Worm (Caenorhabditis elegans) whole organism, L4 larva: Measurements from ENCODE around the gene C08E3.13.

Experiments used
- F26F4.8 ChIP-seq: fragments of 200-800 bp; sonication (Bioruptor generic); conservative IDR thresholded peaks from 2 replicates; pipeline ENCODE4 v1.3.6; 2022; ENCODE audit warnings: missing genetic modification characterization, missing compliant biosample characterization
- F37D6.2 ChIP-seq: sonication (generic microtip); optimal IDR thresholded peaks from 2 replicates; lab custom pipeline; 2016; ENCODE audit warnings: mild to moderate bottlenecking, missing genetic modification characterization, missing compliant biosample characterization
- F49E8.2 ChIP-seq: sonication (generic microtip); optimal IDR thresholded peaks from 2 replicates; lab custom pipeline; 2016; ENCODE audit warnings: missing compliant biosample characterization, mild to moderate bottlenecking, missing genetic modification characterization, borderline replicate concordance
- T26A8.4 ChIP-seq: fragments of 200-800 bp; sonication (Bioruptor generic); IDR thresholded peaks from 2 replicates; pipeline ENCODE4 v1.3.6; 2022; ENCODE audit warnings: missing genetic modification characterization, missing compliant biosample characterization
- Y105C5A.15 ChIP-seq: fragments of 200-800 bp; sonication (Bioruptor generic); IDR thresholded peaks from 2 replicates; pipeline ENCODE4 v1.3.6; 2022; ENCODE audit warnings: missing genetic modification characterization, missing compliant biosample characterization
- arid-1 ChIP-seq: fragments of 200-800 bp; sonication (Bioruptor generic); conservative IDR thresholded peaks from 2 replicates; pipeline ENCODE4 v1.3.6; 2022; ENCODE audit warnings: missing genetic modification reagents, missing genetic modification characterization, missing compliant biosample characterization
- ceh-32 ChIP-seq: sonication (generic microtip); optimal IDR thresholded peaks from 2 replicates; lab custom pipeline; 2016; ENCODE audit warnings: mild to moderate bottlenecking, missing genetic modification characterization, missing compliant biosample characterization; ENCODE audit not compliant: poor library complexity
- daf-16 ChIP-seq, 3 experiments: sonication (generic microtip); optimal IDR thresholded peaks; 2 replicates each; lab custom pipeline; 2016 to 2017; ENCODE audit warnings: missing genetic modification characterization in 3 of 3, missing genetic modification reagents in 3 of 3, mild to moderate bottlenecking in 2 of 3, missing compliant biosample characterization in 2 of 3, missing biosample characterization in 1 of 3, moderate library complexity in 1 of 3
- dmd-6 ChIP-seq: fragments of 200-800 bp; sonication (Bioruptor generic); IDR thresholded peaks from 2 replicates; pipeline ENCODE4 v1.3.6; 2022; ENCODE audit warnings: missing genetic modification reagents, missing genetic modification characterization, missing compliant biosample characterization
- dmd-9 ChIP-seq: fragments of 200-800 bp; sonication (Bioruptor generic); IDR thresholded peaks from 2 replicates; pipeline ENCODE4 v1.3.6; 2022; ENCODE audit warnings: missing genetic modification reagents, missing genetic modification characterization, missing compliant biosample characterization
- dpl-1 ChIP-seq: fragments of 150-350 bp; optimal IDR thresholded peaks from 2 replicates; lab custom pipeline; 2014; ENCODE audit warnings: missing biosample characterization, missing genetic modification reagents, missing genetic modification characterization
- duxl-1 ChIP-seq: sonication (generic microtip); optimal IDR thresholded peaks from 2 replicates; lab custom pipeline; 2016; ENCODE audit warnings: mild to moderate bottlenecking, missing genetic modification characterization, moderate library complexity, missing compliant biosample characterization; ENCODE audit not compliant: poor library complexity
- dve-1 ChIP-seq: sonication (generic microtip); optimal IDR thresholded peaks from 2 replicates; lab custom pipeline; 2017; ENCODE audit warnings: antibody characterized with exemption, mild to moderate bottlenecking, missing genetic modification characterization, missing compliant biosample characterization; ENCODE audit not compliant: insufficient read depth
- egl-43 ChIP-seq: fragments of 200-800 bp; sonication (Bioruptor generic); IDR thresholded peaks from 2 replicates; pipeline ENCODE4 v1.3.6; 2022; ENCODE audit warnings: missing genetic modification reagents, missing genetic modification characterization, missing compliant biosample characterization
- fos-1 ChIP-seq: fragments of 150-350 bp; optimal IDR thresholded peaks from 2 replicates; lab custom pipeline; 2014; ENCODE audit warnings: missing biosample characterization, missing genetic modification characterization
- lim-7 ChIP-seq: fragments of 200-800 bp; sonication (Bioruptor generic); IDR thresholded peaks from 2 replicates; pipeline ENCODE4 v1.3.6; 2022; ENCODE audit warnings: missing genetic modification characterization, missing compliant biosample characterization
- lin-39 ChIP-seq: fragments of 150-350 bp; optimal IDR thresholded peaks from 2 replicates; lab custom pipeline; 2014; ENCODE audit warnings: missing biosample characterization, missing genetic modification reagents, missing genetic modification characterization
- lir-3 ChIP-seq: sonication (generic microtip); optimal IDR thresholded peaks from 2 replicates; lab custom pipeline; 2016; ENCODE audit warnings: mild to moderate bottlenecking, missing genetic modification characterization, missing compliant biosample characterization
- lsy-2 ChIP-seq, 2 experiments: fragments of 150-350 bp in 1 of 2; sonication (generic microtip) in 1 of 2; optimal IDR thresholded peaks; 2 replicates each; lab custom pipeline; 2014 to 2017; ENCODE audit warnings: missing biosample characterization in 2 of 2, missing genetic modification characterization in 2 of 2
- madf-5 ChIP-seq, 2 experiments: fragments of 200-800 bp; sonication (Bioruptor generic); IDR thresholded peaks; 2 replicates each; pipeline ENCODE4 v1.3.6; 2022; ENCODE audit warnings: missing compliant biosample characterization in 2 of 2, missing genetic modification characterization in 2 of 2
- madf-9 ChIP-seq: fragments of 200-800 bp; sonication (Bioruptor generic); conservative IDR thresholded peaks from 2 replicates; pipeline ENCODE4 v1.3.6; 2022; ENCODE audit warnings: missing genetic modification reagents, missing genetic modification characterization, missing compliant biosample characterization
- mes-2 ChIP-seq: sonication (generic microtip); optimal IDR thresholded peaks from 2 replicates; lab custom pipeline; 2016; ENCODE audit warnings: missing genotype, mild to moderate bottlenecking, missing genetic modification characterization, missing compliant biosample characterization; ENCODE audit not compliant: poor library complexity, severe bottlenecking
- nhr-10 ChIP-seq: fragments of 150-350 bp; optimal IDR thresholded peaks from 2 replicates; lab custom pipeline; 2014; ENCODE audit warnings: missing biosample characterization, missing genetic modification characterization
- nhr-28 ChIP-seq: fragments of 150-350 bp; optimal IDR thresholded peaks from 2 replicates; lab custom pipeline; 2014; ENCODE audit warnings: missing biosample characterization, missing genetic modification characterization
- nhr-41 ChIP-seq: fragments of 200-800 bp; sonication (Bioruptor generic); IDR thresholded peaks from 2 replicates; pipeline ENCODE4 v1.3.6; 2022; ENCODE audit warnings: missing genetic modification reagents, missing genetic modification characterization, missing compliant biosample characterization
- nhr-48 ChIP-seq: sonication (generic microtip); optimal IDR thresholded peaks from 2 replicates; lab custom pipeline; 2016; ENCODE audit warnings: mild to moderate bottlenecking, missing genetic modification characterization, missing compliant biosample characterization
- nhr-76 ChIP-seq: fragments of 150-350 bp; optimal IDR thresholded peaks from 2 replicates; lab custom pipeline; 2014; ENCODE audit warnings: missing biosample characterization, missing genetic modification characterization
- rbr-2 ChIP-seq: sonication (generic microtip); optimal IDR thresholded peaks from 2 replicates; lab custom pipeline; 2016; ENCODE audit warnings: missing genotype, missing genetic modification characterization, missing compliant biosample characterization
- set-16 ChIP-seq: fragments of 200-800 bp; sonication (Bioruptor generic); IDR thresholded peaks from 2 replicates; pipeline ENCODE4 v1.3.6; 2022; ENCODE audit warnings: missing genetic modification reagents, missing genetic modification characterization, missing compliant biosample characterization
- snpc-1.2 ChIP-seq: fragments of 200-800 bp; sonication (Bioruptor generic); IDR thresholded peaks from 2 replicates; pipeline ENCODE4 v1.3.6; 2022; ENCODE audit warnings: missing genetic modification reagents, missing genetic modification characterization, missing compliant biosample characterization
- unc-62 ChIP-seq, 3 experiments: fragments of 150-350 bp in 1 of 3; sonication (generic microtip); optimal IDR thresholded peaks in 2 of 3; peaks in 1 of 3; 1 replicate in 1 of 3; 2 replicates in 2 of 3; lab custom pipeline; 2014 to 2017; ENCODE audit warnings: missing biosample characterization in 3 of 3, missing genetic modification characterization in 3 of 3, missing genetic modification reagents in 3 of 3, missing genotype in 1 of 3
- vab-7 ChIP-seq: fragments of 200-800 bp; sonication (Bioruptor generic); IDR thresholded peaks from 2 replicates; pipeline ENCODE4 v1.3.6; 2022; ENCODE audit warnings: missing genetic modification reagents, missing genetic modification characterization, missing compliant biosample characterization
- zag-1 ChIP-seq: fragments of 150-350 bp; optimal IDR thresholded peaks from 2 replicates; lab custom pipeline; 2014; ENCODE audit warnings: missing biosample characterization, missing genetic modification characterization
- zfp-3 ChIP-seq: fragments of 200-800 bp; sonication (Bioruptor generic); conservative IDR thresholded peaks from 2 replicates; pipeline ENCODE4 v1.3.6; 2022; ENCODE audit warnings: missing genetic modification reagents, missing genetic modification characterization, missing compliant biosample characterization
- zip-2 ChIP-seq: fragments of 150-350 bp; optimal IDR thresholded peaks from 2 replicates; lab custom pipeline; 2014; ENCODE audit warnings: missing biosample characterization, missing genetic modification characterization

The C08E3.13 gene

ce11 chrII:1606079-1606478 is 26.0 kb downstream of the C08E3.13 start, which contains the start of gene bath-33:
bath-33 (minus strand) TSS chrII:1606179.
- no peak for TF ChIP-seq F37D6.2 (tag; lab: Kevin White, UChicago)
- TF ChIP-seq vab-7 (GFP tag; lab: Robert Waterston, UW) = no peak
- TF ChIP-seq madf-9 (GFP tag; lab: Robert Waterston, UW) = no peak
- no peak for TF ChIP-seq lin-39 (tag; lab: Kevin White, UChicago)

ce11 chrII:1605010-1605409 is 27.1 kb downstream of the C08E3.13 start:
- TF ChIP-seq nhr-48 (tag; lab: Kevin White, UChicago) (no peak), T26A8.4 (GFP tag; lab: Robert Waterston, UW) (no peak), F37D6.2 (tag; lab: Kevin White, UChicago) (no peak), nhr-41 (GFP tag; lab: Robert Waterston, UW) (no peak), fos-1 (tag; lab: Kevin White, UChicago) (no peak), F49E8.2 (tag; lab: Kevin White, UChicago) (no peak), lsy-2 (tag; optimal IDR thresholded peaks at IDR 0.05; lab: Kevin White, UChicago) (no peak), zip-2 (tag; lab: Kevin White, UChicago) (no peak), zag-1 (no peak)

- TF ChIP-seq set-16 (GFP tag; lab: Robert Waterston, UW) = peak; percentile 84
- no peak for TF ChIP-seq dpl-1 (GFP tag; lab: Kevin White, UChicago)
These were observed 29.1 kb downstream of the C08E3.13 start for ce11 chrII:1603049-1603448.

- TF ChIP-seq rbr-2 (tag; lab: Kevin White, UChicago) (no peak), duxl-1 (tag; lab: Kevin White, UChicago) (no peak), F26F4.8 (GFP tag; lab: Robert Waterston, UW) (no peak), nhr-28 (tag; lab: Kevin White, UChicago) (no peak), snpc-1.2 (GFP tag; lab: Robert Waterston, UW) (no peak), madf-5 (GFP tag; IDR thresholded peaks at IDR 0.05; lab: Robert Waterston, UW) (no peak), daf-16 (GFP tag; optimal IDR thresholded peaks at IDR 0.05; lab: Kevin White, UChicago) (no peak), daf-16 (tag; optimal IDR thresholded peaks at IDR 0.05; lab: Kevin White, UChicago) (no peak)
These were observed 30.6 kb downstream of the C08E3.13 start, which contains the start of gene bath-47 for ce11 chrII:1601507-1601906. bath-47 (plus strand) TSS chrII:1601811.

- TF ChIP-seq nhr-76 (tag; lab: Kevin White, UChicago) (no peak), zfp-3 (GFP tag; lab: Robert Waterston, UW) (no peak), unc-62 (GFP tag; optimal IDR thresholded peaks at IDR 0.05 in 1 of 2; lab: Kevin White, UChicago) (peak in 1 of 2 experiments; percentile 30), unc-62 (tag; optimal IDR thresholded peaks at IDR 0.05; lab: Kevin White, UChicago) (no peak), ceh-32 (tag; lab: Kevin White, UChicago) (no peak), nhr-10 (tag; lab: Kevin White, UChicago) (no peak)
These were observed 31.5 kb downstream of the C08E3.13 start, which contains the start of gene bath-26 for ce11 chrII:1600661-1601060. bath-26 (minus strand) TSS chrII:1600761.

- TF ChIP-seq madf-9 (GFP tag; lab: Robert Waterston, UW) (0 out of 2 replicates have a peak, but pooled peaks have one; percentile 13), egl-43 (GFP tag; lab: Robert Waterston, UW) (peak; percentile 56; the same call in 1 of the 2 replicates), arid-1 (GFP tag; lab: Robert Waterston, UW) (0 out of 2 replicates have a peak, but pooled peaks have one; percentile 8), mes-2 (tag; lab: Kevin White, UChicago) (no peak), ceh-32 (tag; lab: Kevin White, UChicago) (no peak), dmd-9 (GFP tag; lab: Robert Waterston, UW) (no peak), vab-7 (GFP tag; lab: Robert Waterston, UW) (peak; percentile 48; the same call in 1 of the 2 replicates), lir-3 (tag; lab: Kevin White, UChicago) (no peak), nhr-28 (tag; lab: Kevin White, UChicago) (peak; percentile 57), nhr-48 (tag; lab: Kevin White, UChicago) (no peak), dve-1 (no peak), dmd-6 (peak; percentile 34; the same call in 1 of the 2 replicates), Y105C5A.15 (GFP tag; lab: Robert Waterston, UW) (0 out of 2 replicates have a peak, but pooled peaks have one; percentile 35), lim-7 (GFP tag; lab: Robert Waterston, UW) (peak; percentile 75), daf-16 (GFP tag; optimal IDR thresholded peaks at IDR 0.05; lab: Kevin White, UChicago) (no peak), daf-16 (tag; optimal IDR thresholded peaks at IDR 0.05; lab: Kevin White, UChicago) (peak; percentile 68), T26A8.4 (GFP tag; lab: Robert Waterston, UW) (no peak)
These were observed 34.7 kb downstream of the C08E3.13 start, which contains the start of gene bath-46 for ce11 chrII:1597101-1598088. bath-46 (plus strand) TSS chrII:1597906.
